Fruit fly (Drosophila melanogaster): ENCODE results near the gene CG33234.

DNA sequence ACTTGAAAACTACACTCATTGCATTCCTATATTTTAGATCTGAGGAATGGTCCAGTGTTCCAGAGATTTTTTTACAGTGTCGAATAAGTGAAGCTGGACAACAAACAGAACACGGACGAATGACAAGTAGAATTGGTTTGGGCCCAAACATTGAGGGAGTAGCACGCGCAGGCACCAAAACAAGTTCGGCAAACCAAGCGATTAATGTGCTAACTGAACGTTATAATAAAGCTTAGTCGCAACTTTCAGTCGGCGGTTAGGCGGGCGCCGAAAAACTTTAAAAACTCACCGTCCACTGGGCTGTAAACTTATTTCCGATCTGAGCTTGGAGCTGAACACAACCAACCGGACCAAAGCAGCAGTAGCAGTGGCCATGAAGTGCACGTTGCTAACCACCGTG lies 16.4 kb upstream of the CG33234 start, which contains the start of gene CG1143:
- TF ChIP-seq bab1 (GFP tag; optimal IDR thresholded peaks at IDR 0.05) (no peak), cic (GFP tag; optimal IDR thresholded peaks at IDR 0.05) (no peak), kay (GFP tag; ENCODE audit: borderline replicate concordance) (no peak), Mnt (GFP tag; optimal IDR thresholded peaks at IDR 0.05) (no peak), CG11617 (GFP tag; optimal IDR thresholded peaks at IDR 0.05) (no peak), Crg-1 (GFP tag; optimal IDR thresholded peaks at IDR 0.05) (no peak), CG12768 (GFP tag; optimal IDR thresholded peaks at IDR 0.05) (no peak), pad (GFP tag; optimal IDR thresholded peaks at IDR 0.05) (no peak), CG14711 (tag; optimal IDR thresholded peaks at IDR 0.05) (no peak), CG33017 (tag; optimal IDR thresholded peaks at IDR 0.05) (no peak), CG5204 (GFP tag; optimal IDR thresholded peaks at IDR 0.05) (no peak)

All from whole organism, adult.